Worm (Caenorhabditis elegans) whole organism, L4 larva: Measurements from ENCODE around the gene orai-1.
A peak's percentile ranks its signal among the peaks of the same experiment; 100 is the strongest.

Experiments
- ZK546.5 ChIP-seq, 2 experiments: sonication (generic microtip); optimal IDR thresholded peaks; 2 replicates each; lab custom pipeline; 2017; ENCODE audit warnings: missing biosample characterization in 2 of 2, missing genetic modification characterization in 2 of 2
- aha-1 ChIP-seq: fragments of 150-350 bp; peaks from one replicate; lab custom pipeline; 2014; ENCODE audit warnings: missing biosample characterization, missing genetic modification characterization
- attf-4 ChIP-seq: sonication (generic microtip); optimal IDR thresholded peaks from 3 replicates; lab custom pipeline; 2017; ENCODE audit warnings: missing biosample characterization, missing genetic modification characterization
- ceh-32 ChIP-seq: sonication (generic microtip); optimal IDR thresholded peaks from 2 replicates; lab custom pipeline; 2016; ENCODE audit warnings: mild to moderate bottlenecking, missing genetic modification characterization, missing compliant biosample characterization; ENCODE audit not compliant: poor library complexity
- ceh-44 ChIP-seq: fragments of 200-800 bp; sonication (Bioruptor generic); IDR thresholded peaks from 2 replicates; pipeline ENCODE4 v1.3.6; 2022; ENCODE audit warnings: missing genetic modification reagents, missing genetic modification characterization, missing compliant biosample characterization
- ceh-82 ChIP-seq: sonication (generic microtip); optimal IDR thresholded peaks from 2 replicates; lab custom pipeline; 2017; ENCODE audit warnings: missing biosample characterization, missing genetic modification characterization
- ces-1 ChIP-seq: fragments of 150-350 bp; sonication (generic microtip); optimal IDR thresholded peaks from 4 replicates; lab custom pipeline; 2014; ENCODE audit warnings: missing biosample characterization, missing genetic modification reagents, missing genetic modification characterization
- cey-2 ChIP-seq: sonication (generic microtip); optimal IDR thresholded peaks from 3 replicates; lab custom pipeline; 2017; ENCODE audit warnings: missing genetic modification characterization, mild to moderate bottlenecking, missing compliant biosample characterization, antibody characterized with exemption, borderline replicate concordance; ENCODE audit not compliant: insufficient read depth
- ctbp-1 ChIP-seq: fragments of 200-800 bp; sonication (Bioruptor generic); IDR thresholded peaks from 2 replicates; pipeline ENCODE4 v1.3.6; 2022; ENCODE audit warnings: missing genetic modification reagents, missing genetic modification characterization, missing compliant biosample characterization
- daf-19 ChIP-seq: fragments of 200-800 bp; sonication (Bioruptor generic); conservative IDR thresholded peaks from 2 replicates; pipeline ENCODE4 v1.3.6; 2022; ENCODE audit warnings: missing genetic modification characterization, missing compliant biosample characterization
- dmd-6 ChIP-seq: fragments of 200-800 bp; sonication (Bioruptor generic); IDR thresholded peaks from 2 replicates; pipeline ENCODE4 v1.3.6; 2022; ENCODE audit warnings: missing genetic modification reagents, missing genetic modification characterization, missing compliant biosample characterization
- egl-43 ChIP-seq: fragments of 200-800 bp; sonication (Bioruptor generic); IDR thresholded peaks from 2 replicates; pipeline ENCODE4 v1.3.6; 2022; ENCODE audit warnings: missing genetic modification reagents, missing genetic modification characterization, missing compliant biosample characterization
- fkh-10 ChIP-seq: fragments of 150-350 bp; optimal IDR thresholded peaks from 2 replicates; lab custom pipeline; 2014; ENCODE audit warnings: missing biosample characterization, missing genetic modification reagents, missing genetic modification characterization
- fos-1 ChIP-seq: fragments of 150-350 bp; optimal IDR thresholded peaks from 2 replicates; lab custom pipeline; 2014; ENCODE audit warnings: missing biosample characterization, missing genetic modification characterization
- gei-8 ChIP-seq: fragments of 200-800 bp; sonication (Bioruptor generic); optimal IDR thresholded peaks from 2 replicates; lab custom pipeline; 2018; ENCODE audit warnings: mild to moderate bottlenecking, missing genetic modification characterization, missing compliant biosample characterization
- hlh-11 ChIP-seq: fragments of 200-800 bp; sonication (Bioruptor generic); optimal IDR thresholded peaks from 2 replicates; lab custom pipeline; 2018; ENCODE audit warnings: mild to moderate bottlenecking, missing genetic modification characterization, missing compliant biosample characterization
- hlh-30 ChIP-seq: sonication (generic microtip); optimal IDR thresholded peaks from 2 replicates; lab custom pipeline; 2017; ENCODE audit warnings: antibody characterized with exemption, mild to moderate bottlenecking, missing genetic modification characterization, missing compliant biosample characterization; ENCODE audit not compliant: insufficient read depth
- lin-1 ChIP-seq: fragments of 200-800 bp; sonication (Bioruptor generic); IDR thresholded peaks from 2 replicates; pipeline ENCODE4 v1.3.6; 2022; ENCODE audit warnings: missing genetic modification reagents, missing genetic modification characterization, missing compliant biosample characterization
- lin-13 ChIP-seq: fragments of 150-350 bp; optimal IDR thresholded peaks from 2 replicates; lab custom pipeline; 2014; ENCODE audit warnings: missing biosample characterization, missing genetic modification reagents, missing genetic modification characterization
- mdt-29 ChIP-seq: fragments of 200-800 bp; sonication (Bioruptor generic); IDR thresholded peaks from 2 replicates; pipeline ENCODE4 v1.3.6; 2022; ENCODE audit warnings: missing genetic modification reagents, missing genetic modification characterization, missing compliant biosample characterization
- mep-1 ChIP-seq: fragments of 150-350 bp; sonication (generic microtip); optimal IDR thresholded peaks from 3 replicates; lab custom pipeline; 2014; ENCODE audit warnings: missing biosample characterization, missing genetic modification characterization
- nhr-10 ChIP-seq: fragments of 150-350 bp; optimal IDR thresholded peaks from 2 replicates; lab custom pipeline; 2014; ENCODE audit warnings: missing biosample characterization, missing genetic modification characterization
- nhr-48 ChIP-seq: sonication (generic microtip); optimal IDR thresholded peaks from 2 replicates; lab custom pipeline; 2016; ENCODE audit warnings: mild to moderate bottlenecking, missing genetic modification characterization, missing compliant biosample characterization
- nhr-76 ChIP-seq: fragments of 150-350 bp; optimal IDR thresholded peaks from 2 replicates; lab custom pipeline; 2014; ENCODE audit warnings: missing biosample characterization, missing genetic modification characterization
- rbr-2 ChIP-seq: sonication (generic microtip); optimal IDR thresholded peaks from 2 replicates; lab custom pipeline; 2016; ENCODE audit warnings: missing genotype, missing genetic modification characterization, missing compliant biosample characterization
- set-16 ChIP-seq: fragments of 200-800 bp; sonication (Bioruptor generic); IDR thresholded peaks from 2 replicates; pipeline ENCODE4 v1.3.6; 2022; ENCODE audit warnings: missing genetic modification reagents, missing genetic modification characterization, missing compliant biosample characterization
- snpc-1.2 ChIP-seq: fragments of 200-800 bp; sonication (Bioruptor generic); IDR thresholded peaks from 2 replicates; pipeline ENCODE4 v1.3.6; 2022; ENCODE audit warnings: missing genetic modification reagents, missing genetic modification characterization, missing compliant biosample characterization
- snpc-4 ChIP-seq: fragments of 150-350 bp; optimal IDR thresholded peaks from 2 replicates; lab custom pipeline; 2014; ENCODE audit warnings: missing biosample characterization, missing genetic modification characterization
- spr-3 ChIP-seq: fragments of 200-800 bp; sonication (Bioruptor generic); optimal IDR thresholded peaks from 2 replicates; lab custom pipeline; 2018; ENCODE audit warnings: mild to moderate bottlenecking, missing genetic modification characterization, missing compliant biosample characterization
- unc-62 ChIP-seq, 3 experiments: fragments of 150-350 bp in 1 of 3; sonication (generic microtip); optimal IDR thresholded peaks in 2 of 3; peaks in 1 of 3; 1 replicate in 1 of 3; 2 replicates in 2 of 3; lab custom pipeline; 2014 to 2017; ENCODE audit warnings: missing biosample characterization in 3 of 3, missing genetic modification characterization in 3 of 3, missing genetic modification reagents in 3 of 3, missing genotype in 1 of 3
- zag-1 ChIP-seq: fragments of 150-350 bp; optimal IDR thresholded peaks from 2 replicates; lab custom pipeline; 2014; ENCODE audit warnings: missing biosample characterization, missing genetic modification characterization
- zip-2 ChIP-seq: fragments of 150-350 bp; optimal IDR thresholded peaks from 2 replicates; lab custom pipeline; 2014; ENCODE audit warnings: missing biosample characterization, missing genetic modification characterization
- ztf-7 ChIP-seq: fragments of 150-350 bp; optimal IDR thresholded peaks from 2 replicates; lab custom pipeline; 2014; ENCODE audit warnings: missing biosample characterization, missing genetic modification characterization

orai-1 gene

DNA sequence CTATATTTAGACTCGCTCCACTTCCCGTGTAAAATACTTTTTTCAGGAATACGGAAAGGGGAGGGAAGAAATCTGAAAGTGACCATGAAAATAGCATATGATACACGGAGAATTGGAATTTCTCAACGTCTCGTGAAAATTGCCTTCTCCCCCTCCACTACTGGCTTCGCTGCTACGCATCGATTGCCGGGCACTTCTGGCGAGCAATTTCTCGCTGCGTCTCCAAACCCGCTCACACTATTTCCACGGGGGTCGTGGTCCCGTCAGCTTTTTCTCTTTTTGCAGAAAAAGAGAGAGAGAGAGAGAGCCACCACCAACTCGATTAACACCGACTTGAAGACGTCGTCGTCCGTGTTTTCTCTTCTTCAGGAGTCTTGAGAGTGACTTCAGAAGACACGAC lies 24.4 kb downstream of the orai-1 start (continued):
- no peak for TF ChIP-seq ztf-7 (tag; lab: Kevin White, UChicago)
- no peak for TF ChIP-seq ceh-32 (tag; lab: Kevin White, UChicago)
- TF ChIP-seq snpc-1.2: no peak
- peak; percentile 76 for TF ChIP-seq rbr-2 (tag; lab: Kevin White, UChicago)
- no peak for TF ChIP-seq lin-13
- TF ChIP-seq dmd-6 (GFP tag; lab: Robert Waterston, UW): peak; percentile 7; the same call in 1 of the 2 replicates
- TF ChIP-seq nhr-76: no peak
- no peak for TF ChIP-seq attf-4
- TF ChIP-seq zip-2: no peak
- no peak for TF ChIP-seq cey-2 (tag; lab: Kevin White, UChicago)
- TF ChIP-seq daf-19: no peak
- TF ChIP-seq spr-3: no peak
- TF ChIP-seq fos-1 (tag; lab: Kevin White, UChicago): no peak
- TF ChIP-seq gei-8 (GFP tag; lab: Kevin White, UChicago): no peak
- no peak for TF ChIP-seq zag-1
- no peak for TF ChIP-seq ZK546.5 (tag; optimal IDR thresholded peaks at IDR 0.05; lab: Kevin White, UChicago)
- no peak for TF ChIP-seq mdt-29
- peak; percentile 73 for TF ChIP-seq hlh-30 (tag; lab: Kevin White, UChicago)
- TF ChIP-seq, all 104 proteins: peak for 18

DNA sequence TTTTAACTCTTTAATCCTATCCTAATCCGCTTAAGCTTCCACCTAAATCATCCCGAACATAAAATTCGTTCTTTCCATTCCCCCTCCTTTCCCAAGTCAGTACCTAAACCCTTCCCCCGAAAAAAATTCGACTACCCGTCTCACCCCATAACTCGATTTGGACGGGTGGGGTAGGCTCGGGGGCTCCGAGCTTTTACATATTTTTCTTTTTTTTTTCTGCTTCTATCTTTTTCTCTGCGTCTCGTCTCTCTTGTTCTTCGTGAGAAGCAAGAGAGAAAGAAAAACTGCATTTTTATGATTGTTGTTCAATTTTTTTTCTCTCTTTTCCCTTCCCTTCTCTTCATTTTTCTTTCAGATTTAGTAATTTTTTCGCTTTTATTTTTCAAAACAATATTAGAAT lies 28.9 kb downstream of the orai-1 start:
- TF ChIP-seq egl-43 (GFP tag; lab: Robert Waterston, UW) (0 out of 2 replicates have a peak, but pooled peaks have one; percentile 15), ceh-82 (tag; lab: Kevin White, UChicago) (no peak), set-16 (no peak), ces-1 (GFP tag; lab: Kevin White, UChicago) (peak; percentile 76), ctbp-1 (GFP tag; lab: Robert Waterston, UW) (peak; percentile 70), fkh-10 (GFP tag; lab: Kevin White, UChicago) (peak; percentile 63), rbr-2 (tag; lab: Kevin White, UChicago) (peak; percentile 14), aha-1 (tag; lab: Kevin White, UChicago) (peak; percentile 77), mep-1 (tag; lab: Kevin White, UChicago) (peak; percentile 44)

DNA sequence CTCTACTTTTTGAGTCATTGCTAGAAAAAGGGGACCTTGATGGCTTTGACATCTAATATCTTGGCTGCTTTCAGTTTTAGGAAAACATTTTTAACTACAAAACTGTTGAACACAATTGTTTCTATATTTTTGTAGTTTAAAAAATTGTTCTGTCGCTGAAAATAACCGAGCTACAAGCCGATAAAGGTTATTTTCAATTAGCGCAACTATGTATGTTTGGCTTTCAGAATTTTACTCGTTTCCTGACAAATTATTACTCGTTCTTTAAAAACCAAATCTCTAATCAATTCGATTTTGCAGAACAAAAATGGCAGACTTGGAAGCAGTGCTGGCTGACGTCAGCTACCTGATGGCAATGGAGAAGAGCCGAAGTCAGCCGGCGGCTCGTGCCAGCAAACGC lies 29.3 kb downstream of the orai-1 start, which contains the start of gene grk-2:
grk-2 (plus strand) TSS at position 301 of the 400 bp plus-strand sequence.
- TF ChIP-seq attf-4 (no peak), snpc-4 (tag; lab: Kevin White, UChicago) (no peak), hlh-11 (tag; lab: Kevin White, UChicago) (no peak), cey-2 (tag; lab: Kevin White, UChicago) (no peak), lin-1 (no peak), ceh-44 (GFP tag; lab: Robert Waterston, UW) (no peak), ceh-32 (tag; lab: Kevin White, UChicago) (no peak), snpc-1.2 (no peak), nhr-48 (no peak), unc-62 (GFP tag; optimal IDR thresholded peaks at IDR 0.05 in 1 of 2; lab: Kevin White, UChicago) (no peak), unc-62 (tag; optimal IDR thresholded peaks at IDR 0.05; lab: Kevin White, UChicago) (no peak)

DNA sequence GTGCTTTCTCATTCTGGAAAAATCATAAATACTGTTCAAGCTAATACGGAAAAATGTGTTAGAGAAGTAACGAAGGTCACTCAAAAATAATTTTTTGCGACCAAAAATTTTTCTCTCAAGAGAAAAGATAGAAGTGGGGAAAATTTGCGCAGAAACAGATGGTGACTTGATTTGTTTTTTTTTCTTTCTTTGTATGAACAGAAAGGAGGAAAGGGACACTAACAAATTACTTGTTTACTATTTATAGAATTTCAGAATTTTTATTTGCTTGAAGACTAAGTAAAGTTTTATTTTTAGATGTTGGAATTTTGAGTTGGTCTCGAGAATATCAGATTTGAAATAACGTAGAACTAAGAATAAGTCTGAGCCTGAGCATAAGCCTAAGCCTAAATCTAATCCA lies 36.8 kb downstream of the orai-1 start, which contains the start of gene W02B3.4:
W02B3.4 (minus strand) TSS at position 101 of the 400 bp plus-strand sequence.
- no peak for TF ChIP-seq ctbp-1 (GFP tag; lab: Robert Waterston, UW)
- TF ChIP-seq unc-62 (GFP tag; optimal IDR thresholded peaks at IDR 0.05 in 1 of 2; lab: Kevin White, UChicago): peak in 1 of 2 experiments; percentile 84
- TF ChIP-seq unc-62 (tag; optimal IDR thresholded peaks at IDR 0.05; lab: Kevin White, UChicago): no peak
- peak; percentile 73 for TF ChIP-seq aha-1 (tag; lab: Kevin White, UChicago)
- no peak for TF ChIP-seq ceh-44 (GFP tag; lab: Robert Waterston, UW)

DNA sequence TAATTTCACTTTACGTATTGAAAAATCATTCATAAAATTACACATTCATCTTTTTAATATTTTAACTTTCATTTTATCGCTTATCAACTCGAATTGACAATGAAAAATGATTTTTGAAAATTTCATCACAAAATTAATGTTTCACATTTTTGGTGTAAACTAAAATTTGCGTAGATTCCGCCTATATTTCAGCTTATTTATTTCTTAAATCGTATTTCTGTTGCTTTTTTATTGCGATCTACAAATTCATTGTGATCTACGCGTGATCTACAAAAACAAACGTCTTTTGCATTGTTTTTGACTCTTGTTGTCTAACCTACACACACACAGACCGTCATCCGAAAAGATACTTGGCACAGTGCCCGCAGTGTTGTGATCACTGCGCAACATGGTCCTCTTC lies 41.5 kb downstream of the orai-1 start:
- TF ChIP-seq unc-62 (GFP tag; optimal IDR thresholded peaks at IDR 0.05 in 1 of 2; lab: Kevin White, UChicago) (peak in 1 of 2 experiments; percentile 74), unc-62 (tag; optimal IDR thresholded peaks at IDR 0.05; lab: Kevin White, UChicago) (no peak), nhr-10 (no peak)
